Worm (Caenorhabditis elegans) whole organism, L2 larva: ENCODE results near the gene C50E3.15.

Experiments used
- C34F6.9 ChIP-seq: fragments of 150-350 bp; optimal IDR thresholded peaks from 2 replicates; lab custom pipeline; 2014; ENCODE audit warnings: missing biosample characterization, missing genetic modification characterization
- F13H6.1 ChIP-seq: sonication (generic microtip); optimal IDR thresholded peaks from 2 replicates; lab custom pipeline; 2016; ENCODE audit warnings: missing genetic modification characterization, missing compliant biosample characterization
- Y55F3AM.14 ChIP-seq: fragments of 200-800 bp; sonication (Bioruptor generic); optimal IDR thresholded peaks from 2 replicates; lab custom pipeline; 2018; ENCODE audit warnings: mild to moderate bottlenecking, missing genetic modification characterization, missing compliant biosample characterization
- ZK546.5 ChIP-seq: sonication (generic microtip); optimal IDR thresholded peaks from 2 replicates; lab custom pipeline; 2017; ENCODE audit warnings: missing biosample characterization, missing genetic modification characterization
- alr-1 ChIP-seq: fragments of 150-350 bp; optimal IDR thresholded peaks from 2 replicates; lab custom pipeline; 2014; ENCODE audit warnings: missing biosample characterization, missing genetic modification characterization
- aly-2 ChIP-seq: fragments of 150-350 bp; optimal IDR thresholded peaks from 2 replicates; lab custom pipeline; 2014; ENCODE audit warnings: missing biosample characterization, missing genetic modification characterization
- blmp-1 ChIP-seq: sonication (generic microtip); optimal IDR thresholded peaks from 2 replicates; lab custom pipeline; 2017; ENCODE audit warnings: missing genetic modification characterization, mild to moderate bottlenecking, missing compliant biosample characterization, antibody characterized with exemption, moderate library complexity; ENCODE audit not compliant: insufficient read depth
- ceh-16 ChIP-seq: fragments of 150-350 bp; optimal IDR thresholded peaks from 2 replicates; lab custom pipeline; 2014; ENCODE audit warnings: missing biosample characterization, missing genetic modification characterization
- crh-2 ChIP-seq: sonication (generic microtip); optimal IDR thresholded peaks from 2 replicates; lab custom pipeline; 2017; ENCODE audit warnings: missing biosample characterization, missing genetic modification characterization
- egl-27 ChIP-seq: sonication (generic microtip); optimal IDR thresholded peaks from 3 replicates; lab custom pipeline; 2017; ENCODE audit warnings: missing biosample characterization, missing genetic modification reagents, missing genetic modification characterization
- elt-1 ChIP-seq: fragments of 150-350 bp; optimal IDR thresholded peaks from 2 replicates; lab custom pipeline; 2014; ENCODE audit warnings: missing biosample characterization, missing genetic modification characterization
- elt-3 ChIP-seq: sonication (generic microtip); optimal IDR thresholded peaks from 2 replicates; lab custom pipeline; 2017; ENCODE audit warnings: missing biosample characterization, missing genetic modification characterization
- fos-1 ChIP-seq: fragments of 150-350 bp; optimal IDR thresholded peaks from 2 replicates; lab custom pipeline; 2014; ENCODE audit warnings: missing biosample characterization, missing genetic modification characterization
- lin-13 ChIP-seq: fragments of 150-350 bp; optimal IDR thresholded peaks from 2 replicates; lab custom pipeline; 2014; ENCODE audit warnings: missing biosample characterization, missing genetic modification reagents, missing genetic modification characterization
- mab-5 ChIP-seq: fragments of 150-350 bp; optimal IDR thresholded peaks from 2 replicates; lab custom pipeline; 2014; ENCODE audit warnings: missing biosample characterization, missing genetic modification characterization
- mbf-1 ChIP-seq: sonication (generic microtip); optimal IDR thresholded peaks from 2 replicates; lab custom pipeline; 2017; ENCODE audit warnings: missing biosample characterization, missing genetic modification characterization
- mdl-1 ChIP-seq, 2 experiments: fragments of 150-350 bp in 1 of 2; sonication (generic microtip) in 1 of 2; optimal IDR thresholded peaks; 2 replicates each; lab custom pipeline; 2017; ENCODE audit warnings: missing biosample characterization in 2 of 2, missing genetic modification characterization in 2 of 2
- nhr-11 ChIP-seq: fragments of 150-350 bp; optimal IDR thresholded peaks from 2 replicates; lab custom pipeline; 2014; ENCODE audit warnings: missing biosample characterization, missing genetic modification characterization
- nhr-12 ChIP-seq: fragments of 150-350 bp; optimal IDR thresholded peaks from 2 replicates; lab custom pipeline; 2014; ENCODE audit warnings: missing biosample characterization, missing genetic modification characterization
- nhr-129 ChIP-seq: fragments of 150-350 bp; optimal IDR thresholded peaks from 2 replicates; lab custom pipeline; 2014; ENCODE audit warnings: missing biosample characterization, missing genetic modification characterization
- nhr-21 ChIP-seq: fragments of 150-350 bp; optimal IDR thresholded peaks from 2 replicates; lab custom pipeline; 2014; ENCODE audit warnings: missing biosample characterization, missing genetic modification characterization
- nhr-237 ChIP-seq: fragments of 150-350 bp; optimal IDR thresholded peaks from 2 replicates; lab custom pipeline; 2014; ENCODE audit warnings: missing biosample characterization, missing genetic modification characterization
- nhr-25 ChIP-seq: fragments of 150-350 bp; sonication (generic microtip); optimal IDR thresholded peaks from 3 replicates; lab custom pipeline; 2014; ENCODE audit warnings: missing biosample characterization, missing genetic modification characterization
- skn-1 ChIP-seq: sonication (generic microtip); optimal IDR thresholded peaks from 2 replicates; lab custom pipeline; 2017; ENCODE audit warnings: missing biosample characterization, missing genetic modification characterization
- sma-3 ChIP-seq: sonication (generic microtip); optimal IDR thresholded peaks from 2 replicates; lab custom pipeline; 2016; ENCODE audit warnings: missing genetic modification reagents, missing genetic modification characterization, missing compliant biosample characterization
- unc-39 ChIP-seq: fragments of 150-350 bp; optimal IDR thresholded peaks from 2 replicates; lab custom pipeline; 2014; ENCODE audit warnings: missing biosample characterization, missing genetic modification characterization
- unc-55 ChIP-seq: fragments of 150-350 bp; sonication (generic microtip); optimal IDR thresholded peaks from 3 replicates; lab custom pipeline; 2014; ENCODE audit warnings: missing biosample characterization, missing genetic modification reagents, missing genetic modification characterization
- unc-62 ChIP-seq: fragments of 150-350 bp; optimal IDR thresholded peaks from 2 replicates; lab custom pipeline; 2014; ENCODE audit warnings: missing biosample characterization, missing genetic modification reagents, missing genetic modification characterization
- zag-1 ChIP-seq: fragments of 150-350 bp; optimal IDR thresholded peaks from 2 replicates; lab custom pipeline; 2014; ENCODE audit warnings: missing biosample characterization, missing genetic modification characterization
- ztf-11 ChIP-seq: sonication (generic microtip); optimal IDR thresholded peaks from 2 replicates; lab custom pipeline; 2017; ENCODE audit warnings: missing biosample characterization, missing genetic modification characterization
- ztf-4 ChIP-seq: fragments of 150-350 bp; optimal IDR thresholded peaks from 2 replicates; lab custom pipeline; 2014; ENCODE audit warnings: missing biosample characterization, missing genetic modification characterization

C50E3.15 gene

ce11 chrV:7626550-7626949, 8.3 kb downstream of the C50E3.15 start, which contains the start of gene F07C4.6:
Gene F07C4.6 (plus strand): TSS chrV:7626850.
- TF ChIP-seq nhr-21 (tag; lab: Kevin White, UChicago) (peak; percentile 24), mdl-1 (tag; optimal IDR thresholded peaks at IDR 0.05; lab: Kevin White, UChicago) (no peak)

DNA sequence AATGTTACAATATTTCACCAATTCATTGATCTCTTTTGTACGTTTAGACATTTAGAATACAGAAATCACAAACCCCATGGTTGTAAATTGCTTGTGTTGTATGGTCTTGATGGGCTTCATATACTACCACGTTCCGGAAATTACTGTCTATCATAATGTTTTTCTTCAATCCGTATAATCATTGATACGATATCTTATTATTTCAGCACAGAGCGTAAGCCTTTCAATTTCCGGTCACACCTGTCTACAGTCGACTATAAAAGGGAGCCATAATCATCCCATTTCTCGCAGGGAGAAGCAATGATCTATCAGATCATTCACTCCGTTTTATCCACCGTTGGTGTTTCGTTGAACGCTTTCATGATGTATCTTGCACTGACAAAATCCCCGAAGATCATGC, 11.3 kb downstream of the C50E3.15 start, which contains the start of gene srd-30:
Gene srd-30 (plus strand): TSS at position 301 of the 400 bp plus-strand sequence.
- no peak for TF ChIP-seq lin-13 (GFP tag; lab: Kevin White, UChicago)
- no peak for TF ChIP-seq nhr-237 (tag; lab: Kevin White, UChicago)
- TF ChIP-seq mab-5 (tag; lab: Kevin White, UChicago) = no peak
- no peak for TF ChIP-seq zag-1 (tag; lab: Kevin White, UChicago)
- no peak for TF ChIP-seq C34F6.9 (tag; lab: Kevin White, UChicago)
- no peak for TF ChIP-seq nhr-129 (tag; lab: Kevin White, UChicago)
- no peak for TF ChIP-seq blmp-1 (tag; lab: Kevin White, UChicago)
- no peak for TF ChIP-seq ceh-16 (tag; lab: Kevin White, UChicago)
- TF ChIP-seq mdl-1 (tag; optimal IDR thresholded peaks at IDR 0.05; lab: Kevin White, UChicago) = no peak

DNA sequence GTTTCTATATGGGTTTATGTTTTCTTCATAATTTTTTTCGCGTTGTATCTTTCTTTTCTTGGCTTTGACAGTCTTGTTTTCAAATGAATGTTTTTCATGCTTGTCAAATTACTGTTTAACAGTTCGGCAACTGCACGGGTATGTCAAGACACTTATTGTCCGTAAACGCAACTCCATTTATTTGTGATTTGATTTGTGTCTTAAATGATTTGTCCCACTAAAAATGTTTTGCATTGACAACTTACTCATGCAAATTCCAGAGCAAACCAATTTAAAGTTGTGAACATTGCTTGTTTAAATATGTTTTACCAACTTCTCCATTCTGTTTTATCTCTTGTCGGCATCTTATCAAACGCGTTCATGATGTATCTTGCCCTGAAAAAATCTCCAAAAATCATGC, 13.5 kb downstream of the C50E3.15 start, which contains the start of gene srd-25:
Gene srd-25 (plus strand): TSS at position 301 of the 400 bp plus-strand sequence.
- TF ChIP-seq fos-1 (tag; lab: Kevin White, UChicago) = no peak

DNA sequence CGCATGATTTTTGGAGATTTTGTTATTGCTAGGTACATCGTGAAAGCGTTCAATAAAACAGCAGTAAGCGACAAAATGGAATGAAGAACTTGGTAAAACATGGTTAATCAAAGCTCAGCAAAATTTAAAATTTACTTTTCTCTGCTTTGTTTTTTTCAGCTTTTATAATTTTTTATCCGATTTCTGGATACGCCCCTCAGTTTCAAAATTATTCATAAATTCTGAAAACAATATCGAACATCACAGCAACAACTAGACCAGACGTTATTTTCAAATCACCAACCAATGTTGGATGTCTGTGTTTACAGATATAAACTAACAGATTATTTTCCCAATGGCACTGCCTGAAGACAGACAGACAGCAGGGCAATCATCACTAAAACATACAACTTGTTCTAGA, 16.4 kb downstream of the C50E3.15 start, which contains the start of gene srd-31:
Gene srd-31 (minus strand): TSS at position 101 of the 400 bp plus-strand sequence.
- TF ChIP-seq zag-1 (tag; lab: Kevin White, UChicago) (no peak), ceh-16 (tag; lab: Kevin White, UChicago) (no peak)

DNA sequence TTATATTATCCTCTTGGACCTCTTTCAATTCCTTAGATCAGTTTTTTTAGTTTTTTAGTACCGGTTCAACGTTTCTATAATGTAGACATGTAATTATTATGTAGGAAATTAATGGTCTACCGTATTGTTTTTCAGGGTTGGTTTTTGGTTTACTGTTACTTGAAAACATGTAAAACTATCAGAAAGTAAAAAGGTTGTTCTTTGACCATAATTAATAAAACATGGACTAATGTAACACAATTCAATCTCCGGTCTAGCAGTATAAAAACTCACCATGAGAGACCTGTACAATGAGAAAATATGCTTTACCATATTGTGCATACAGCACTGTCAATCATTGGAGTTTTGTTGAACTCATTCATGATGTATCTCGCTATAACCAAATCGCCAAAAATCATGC, 17.3 kb downstream of the C50E3.15 start, which contains the start of gene srd-29:
Gene srd-29 (plus strand): TSS at position 301 of the 400 bp plus-strand sequence.
- no peak for TF ChIP-seq Y55F3AM.14
- no peak for TF ChIP-seq aly-2
- TF ChIP-seq crh-2 = no peak
- no peak for TF ChIP-seq zag-1 (tag; lab: Kevin White, UChicago)
- no peak for TF ChIP-seq unc-55
- TF ChIP-seq nhr-11 (tag; lab: Kevin White, UChicago) = no peak
- TF ChIP-seq skn-1 (tag; lab: Kevin White, UChicago) = no peak
- TF ChIP-seq unc-39 (tag; lab: Kevin White, UChicago) = no peak
- TF ChIP-seq elt-3 (tag; lab: Kevin White, UChicago) = no peak
- no peak for TF ChIP-seq F13H6.1 (tag; lab: Kevin White, UChicago)
- no peak for TF ChIP-seq ZK546.5 (tag; lab: Kevin White, UChicago)
- TF ChIP-seq ztf-11 (tag; lab: Kevin White, UChicago) = no peak
- TF ChIP-seq mdl-1 (tag; optimal IDR thresholded peaks at IDR 0.05; lab: Kevin White, UChicago) = no peak
- no peak for TF ChIP-seq nhr-21 (tag; lab: Kevin White, UChicago)
- no peak for TF ChIP-seq nhr-25 (tag; lab: Kevin White, UChicago)
- TF ChIP-seq ceh-16 (tag; lab: Kevin White, UChicago) = no peak
- TF ChIP-seq mbf-1 (tag; lab: Kevin White, UChicago) = no peak
- no peak for TF ChIP-seq elt-1 (tag; lab: Kevin White, UChicago)
- TF ChIP-seq alr-1 (tag; lab: Kevin White, UChicago) = no peak
- TF ChIP-seq nhr-12 (tag; lab: Kevin White, UChicago) = no peak

ce11 chrV:7637801-7638200, 19.6 kb downstream of the C50E3.15 start, which contains the start of gene clec-45:
Gene clec-45 (plus strand): TSS chrV:7638101.
- TF ChIP-seq elt-1 (tag; lab: Kevin White, UChicago) (no peak), unc-62 (GFP tag; lab: Kevin White, UChicago) (no peak), egl-27 (tag; lab: Kevin White, UChicago) (no peak), sma-3 (GFP tag; lab: Kevin White, UChicago) (no peak), ztf-11 (tag; lab: Kevin White, UChicago) (no peak), nhr-25 (tag; lab: Kevin White, UChicago) (no peak), ztf-4 (tag; lab: Kevin White, UChicago) (no peak), lin-13 (GFP tag; lab: Kevin White, UChicago) (no peak)
